Worm (Caenorhabditis elegans) whole organism, mixed stage, embryonic: Measurements from ENCODE around the gene sdz-6.

ENCODE experiments used
- M03D4.4 ChIP-seq: sonication (generic microtip); optimal IDR thresholded peaks from 2 replicates; lab custom pipeline; 2017; ENCODE audit warnings: mild to moderate bottlenecking, missing genetic modification characterization, missing compliant biosample characterization
- bed-3 ChIP-seq: fragments of 200-800 bp; sonication (Bioruptor generic); optimal IDR thresholded peaks from 3 replicates; lab custom pipeline; 2018; ENCODE audit warnings: mild to moderate bottlenecking, missing genetic modification characterization, moderate library complexity, missing compliant biosample characterization
- blmp-1 ChIP-seq: fragments of 150-350 bp; optimal IDR thresholded peaks from 2 replicates; lab custom pipeline; 2014; ENCODE audit warnings: missing biosample characterization, missing genetic modification characterization
- ceh-39 ChIP-seq: fragments of 150-350 bp; optimal IDR thresholded peaks from 2 replicates; lab custom pipeline; 2014; ENCODE audit warnings: missing biosample characterization, missing genetic modification characterization
- ceh-83 ChIP-seq: fragments of 200-800 bp; sonication (Bioruptor generic); optimal IDR thresholded peaks from 2 replicates; lab custom pipeline; 2018; ENCODE audit warnings: mild to moderate bottlenecking, missing genetic modification characterization, missing compliant biosample characterization
- ces-1 ChIP-seq: fragments of 150-350 bp; optimal IDR thresholded peaks from 2 replicates; lab custom pipeline; 2014; ENCODE audit warnings: missing biosample characterization, missing genetic modification reagents, missing genetic modification characterization
- cnd-1 ChIP-seq: fragments of 200-800 bp; sonication (Bioruptor generic); optimal IDR thresholded peaks from 2 replicates; lab custom pipeline; 2018; ENCODE audit warnings: mild to moderate bottlenecking, missing genetic modification characterization, missing compliant biosample characterization
- drap-1 ChIP-seq: fragments of 200-800 bp; sonication (Bioruptor generic); optimal IDR thresholded peaks from 3 replicates; lab custom pipeline; 2018; ENCODE audit warnings: mild to moderate bottlenecking, missing genetic modification characterization, missing compliant biosample characterization
- elt-1 ChIP-seq: sonication (generic microtip); optimal IDR thresholded peaks from 2 replicates; lab custom pipeline; 2017; ENCODE audit warnings: missing genetic modification characterization, mild to moderate bottlenecking, missing compliant biosample characterization, antibody characterized with exemption, moderate library complexity, borderline replicate concordance; ENCODE audit not compliant: insufficient read depth
- elt-3 ChIP-seq: fragments of 150-350 bp; optimal IDR thresholded peaks from 2 replicates; lab custom pipeline; 2014; ENCODE audit warnings: missing biosample characterization, missing genetic modification characterization
- flh-1 ChIP-seq: fragments of 200-800 bp; sonication (Bioruptor generic); optimal IDR thresholded peaks from 2 replicates; lab custom pipeline; 2018; ENCODE audit warnings: mild to moderate bottlenecking, missing genetic modification characterization, moderate library complexity, missing compliant biosample characterization
- ham-2 ChIP-seq: fragments of 200-800 bp; sonication (Bioruptor generic); optimal IDR thresholded peaks from 2 replicates; lab custom pipeline; 2018; ENCODE audit warnings: mild to moderate bottlenecking, missing genetic modification characterization, missing compliant biosample characterization
- hlh-1 ChIP-seq: fragments of 150-350 bp; optimal IDR thresholded peaks from 2 replicates; lab custom pipeline; 2014; ENCODE audit warnings: missing biosample characterization, missing genetic modification reagents, missing genetic modification characterization
- lin-13 ChIP-seq: fragments of 150-350 bp; optimal IDR thresholded peaks from 2 replicates; lab custom pipeline; 2014; ENCODE audit warnings: missing biosample characterization, missing genetic modification characterization
- lin-32 ChIP-seq: fragments of 200-800 bp; sonication (Bioruptor generic); optimal IDR thresholded peaks from 2 replicates; lab custom pipeline; 2018; ENCODE audit warnings: mild to moderate bottlenecking, missing genetic modification characterization, missing compliant biosample characterization
- mep-1 ChIP-seq: fragments of 150-350 bp; optimal IDR thresholded peaks from 2 replicates; lab custom pipeline; 2017; ENCODE audit warnings: missing biosample characterization, missing genetic modification reagents, missing genetic modification characterization, inconsistent platforms
- mls-2 ChIP-seq: sonication (generic microtip); optimal IDR thresholded peaks from 2 replicates; lab custom pipeline; 2016; ENCODE audit warnings: mild to moderate bottlenecking, missing genetic modification characterization, moderate library complexity, missing compliant biosample characterization
- nhr-12 ChIP-seq: fragments of 150-350 bp; optimal IDR thresholded peaks from 2 replicates; lab custom pipeline; 2014; ENCODE audit warnings: missing biosample characterization, missing genetic modification characterization
- nhr-28 ChIP-seq: fragments of 150-350 bp; optimal IDR thresholded peaks from 2 replicates; lab custom pipeline; 2014; ENCODE audit warnings: missing biosample characterization, missing genetic modification characterization
- nhr-76 ChIP-seq: sonication (generic microtip); optimal IDR thresholded peaks from 2 replicates; lab custom pipeline; 2017; ENCODE audit warnings: missing biosample characterization, missing genetic modification characterization
- pha-4 ChIP-seq: fragments of 150-350 bp; optimal IDR thresholded peaks from 2 replicates; lab custom pipeline; 2018; ENCODE audit warnings: missing biosample characterization, missing genetic modification reagents, missing genetic modification characterization
- snpc-4 ChIP-seq: fragments of 150-350 bp; optimal IDR thresholded peaks from 2 replicates; lab custom pipeline; 2014; ENCODE audit warnings: missing biosample characterization, missing genetic modification characterization
- sptf-1 ChIP-seq: sonication (generic microtip); optimal IDR thresholded peaks from 2 replicates; lab custom pipeline; 2017; ENCODE audit warnings: mild to moderate bottlenecking, missing genetic modification characterization, moderate library complexity, missing compliant biosample characterization
- tbx-8 ChIP-seq: fragments of 200-800 bp; sonication (Bioruptor generic); optimal IDR thresholded peaks from 2 replicates; lab custom pipeline; 2018; ENCODE audit warnings: mild to moderate bottlenecking, missing genetic modification characterization, moderate library complexity, missing compliant biosample characterization
- unc-39 ChIP-seq: fragments of 150-350 bp; optimal IDR thresholded peaks from 2 replicates; lab custom pipeline; 2014; ENCODE audit warnings: missing biosample characterization, missing genetic modification characterization
- zip-8 ChIP-seq: fragments of 150-350 bp; optimal IDR thresholded peaks from 2 replicates; lab custom pipeline; 2014; ENCODE audit warnings: missing biosample characterization, missing genetic modification characterization
- ztf-11 ChIP-seq: fragments of 150-350 bp; optimal IDR thresholded peaks from 2 replicates; lab custom pipeline; 2014; ENCODE audit warnings: missing biosample characterization, missing genetic modification characterization

The sdz-6 gene

DNA sequence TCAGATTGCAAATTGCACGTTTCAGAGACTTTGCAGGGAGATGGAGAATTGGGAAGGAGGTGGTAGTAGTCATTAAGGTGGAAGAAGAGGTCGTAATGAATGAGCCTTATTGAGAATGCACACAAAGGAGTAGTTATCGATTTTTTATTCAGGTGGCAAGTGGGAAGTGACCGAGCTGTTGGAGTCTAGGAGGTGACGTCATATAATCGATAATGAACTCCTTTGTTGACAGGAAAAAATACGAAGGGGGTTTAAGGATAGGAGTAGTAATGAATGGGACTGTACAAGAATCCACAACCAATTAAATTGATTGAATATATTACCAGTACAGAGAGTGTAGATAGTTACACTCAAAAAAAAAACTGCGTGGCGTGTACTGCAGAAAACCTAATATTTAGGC, 18.5 kb upstream of the sdz-6 start, which contains the start of gene fbxb-62:
TSS of gene fbxb-62 (minus strand) at position 101 of the 400 bp plus-strand sequence.
- peak; percentile 11 for TF ChIP-seq zip-8 (tag; lab: Kevin White, UChicago)
- no peak for TF ChIP-seq bed-3 (GFP tag; lab: Kevin White, UChicago)
- TF ChIP-seq, all 35 proteins: peak for 1

ce11 chrV:19303589-19304174, 16.7 kb upstream of the sdz-6 start, which contains the start of the genes fbxb-63 and fbxb-61:
Gene fbxb-63 (minus strand): TSS chrV:19303730.
Gene fbxb-61 (plus strand): TSS chrV:19304124.
- TF ChIP-seq snpc-4 (tag; lab: Kevin White, UChicago) (no peak), elt-3 (tag; lab: Kevin White, UChicago) (no peak), zip-8 (tag; lab: Kevin White, UChicago) (no peak), ceh-39 (tag; lab: Kevin White, UChicago) (peak; percentile 53), pha-4 (tag; lab: Kevin White, UChicago) (no peak)

DNA sequence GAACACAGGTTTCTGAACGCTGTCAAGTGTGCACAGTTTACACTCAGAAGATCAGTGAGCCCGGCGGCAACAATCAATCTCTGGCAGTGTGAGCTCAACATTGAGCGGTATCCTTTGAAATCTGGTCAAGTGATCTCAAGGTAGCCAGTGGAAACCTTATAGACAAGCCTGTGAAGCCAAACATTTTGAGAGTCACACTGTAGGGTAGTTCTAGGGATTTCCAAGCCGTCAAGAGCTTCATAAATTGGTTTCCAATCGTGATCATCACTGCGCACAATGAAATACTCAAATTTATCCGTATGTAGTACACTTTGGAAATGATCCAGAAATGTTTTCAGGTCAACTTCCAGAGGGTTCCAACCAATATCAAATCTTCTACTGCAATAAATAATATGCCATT, 13.5 kb upstream of the sdz-6 start, which contains the start of gene F55C9.15:
TSS of gene F55C9.15 (minus strand) at position 101 of the 400 bp plus-strand sequence.
- TF ChIP-seq sptf-1 (tag; lab: Kevin White, UChicago) (no peak), unc-39 (tag; lab: Kevin White, UChicago) (no peak), flh-1 (no peak), mep-1 (tag; lab: Kevin White, UChicago) (no peak), ces-1 (no peak), elt-1 (no peak), pha-4 (tag; lab: Kevin White, UChicago) (no peak), nhr-76 (tag; lab: Kevin White, UChicago) (no peak), cnd-1 (no peak), nhr-12 (no peak), drap-1 (no peak)

DNA sequence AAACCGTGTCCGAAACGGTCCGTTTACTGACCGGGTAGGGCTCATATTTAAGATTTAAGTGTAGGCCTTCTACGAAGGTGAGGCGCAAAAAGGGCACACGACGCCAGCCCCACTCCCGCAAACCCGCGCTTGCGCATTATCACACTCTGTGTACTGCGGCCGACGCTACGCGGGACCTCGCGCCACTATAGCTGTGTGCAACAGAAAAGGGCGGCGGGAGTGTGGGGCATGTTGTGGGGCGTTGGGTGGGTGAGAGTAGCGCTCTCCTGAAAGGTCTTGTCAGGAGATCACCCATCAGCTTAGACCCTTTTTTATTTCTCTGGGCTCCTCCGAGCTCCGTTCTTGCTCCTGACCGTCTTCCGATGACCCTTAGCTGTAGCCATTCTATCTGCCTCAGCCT, 12.3 kb upstream of the sdz-6 start:
- TF ChIP-seq tbx-8 (GFP tag; lab: Kevin White, UChicago), result no peak
- no peak for TF ChIP-seq ceh-83
- TF ChIP-seq lin-13 (tag; lab: Kevin White, UChicago), result no peak
- TF ChIP-seq nhr-76 (tag; lab: Kevin White, UChicago), result no peak
- no peak for TF ChIP-seq M03D4.4
- TF ChIP-seq lin-32 (GFP tag; lab: Kevin White, UChicago), result no peak
- TF ChIP-seq hlh-1 (tag; lab: Kevin White, UChicago), result no peak
- no peak for TF ChIP-seq mls-2 (tag; lab: Kevin White, UChicago)
- TF ChIP-seq, all 35 proteins: peak for 0

ce11 chrV:19309591-19309990, 10.8 kb upstream of the sdz-6 start, which contains the start of gene F55C9.11:
Gene F55C9.11 (minus strand): TSS chrV:19309691.
- no peak for TF ChIP-seq ztf-11 (tag; lab: Kevin White, UChicago)
- TF ChIP-seq pha-4 (tag; lab: Kevin White, UChicago), result no peak
- TF ChIP-seq lin-32 (GFP tag; lab: Kevin White, UChicago), result no peak
- no peak for TF ChIP-seq M03D4.4
- no peak for TF ChIP-seq nhr-28 (tag; lab: Kevin White, UChicago)
- TF ChIP-seq lin-13 (tag; lab: Kevin White, UChicago), result no peak
- no peak for TF ChIP-seq sptf-1 (tag; lab: Kevin White, UChicago)
- TF ChIP-seq mep-1 (tag; lab: Kevin White, UChicago), result no peak
- TF ChIP-seq ceh-83, result no peak
- TF ChIP-seq elt-3 (tag; lab: Kevin White, UChicago), result no peak
- TF ChIP-seq, all 35 proteins: peak for 0

- no peak for TF ChIP-seq M03D4.4
- TF ChIP-seq blmp-1, result no peak
- no peak for TF ChIP-seq zip-8 (tag; lab: Kevin White, UChicago)
- no peak for TF ChIP-seq lin-13 (tag; lab: Kevin White, UChicago)
- no peak for TF ChIP-seq pha-4 (tag; lab: Kevin White, UChicago)
- TF ChIP-seq, all 35 proteins: peak for 0
Observed at ce11 chrV:19311391-19311790, 9.0 kb upstream of the sdz-6 start, which contains the start of gene C43D7.8. Gene C43D7.8 (minus strand): TSS chrV:19311491.

DNA sequence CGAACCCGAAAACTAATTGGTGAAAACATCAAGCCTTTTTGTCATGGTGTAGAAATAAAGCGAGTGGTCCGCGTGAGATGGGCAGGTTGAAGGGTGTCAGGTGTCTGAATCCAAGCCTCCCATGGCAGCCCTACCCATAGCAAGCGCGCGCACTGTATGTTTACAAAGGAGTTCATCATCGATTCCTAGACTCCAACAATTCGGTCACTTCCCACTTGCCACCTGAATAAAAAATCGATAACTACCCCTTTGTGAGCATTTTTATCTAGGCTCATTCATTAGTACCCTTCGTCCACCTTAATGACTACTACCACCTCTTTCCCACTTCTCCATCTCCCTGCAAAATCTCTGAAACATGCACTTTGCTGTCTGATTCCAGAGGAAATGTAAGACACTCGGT, 7.4 kb upstream of the sdz-6 start, which contains the start of gene fbxb-64:
TSS of gene fbxb-64 (plus strand) at position 301 of the 400 bp plus-strand sequence.
- no peak for TF ChIP-seq ztf-11 (tag; lab: Kevin White, UChicago)
- TF ChIP-seq elt-1, result no peak
- TF ChIP-seq ceh-39 (tag; lab: Kevin White, UChicago), result no peak
- no peak for TF ChIP-seq ham-2 (GFP tag; lab: Kevin White, UChicago)
- TF ChIP-seq flh-1, result no peak
- no peak for TF ChIP-seq ceh-83
- TF ChIP-seq mls-2 (tag; lab: Kevin White, UChicago), result no peak
- TF ChIP-seq unc-39 (tag; lab: Kevin White, UChicago), result no peak
- TF ChIP-seq sptf-1 (tag; lab: Kevin White, UChicago), result no peak
- TF ChIP-seq pha-4 (tag; lab: Kevin White, UChicago), result no peak
- no peak for TF ChIP-seq drap-1
